Worm (Caenorhabditis elegans) whole organism, late embryonic: ENCODE results near the gene hot-8.

Experiments used
- F13H6.1 ChIP-seq: sonication (generic microtip); optimal IDR thresholded peaks from 2 replicates; lab custom pipeline; 2016; ENCODE audit warnings: missing genetic modification characterization, missing compliant biosample characterization
- K02D7.2 ChIP-seq: sonication (generic microtip); optimal IDR thresholded peaks from 2 replicates; lab custom pipeline; 2017; ENCODE audit warnings: mild to moderate bottlenecking, missing genetic modification characterization, missing compliant biosample characterization
- Y22D7AL.16 ChIP-seq: sonication (generic microtip); optimal IDR thresholded peaks from 2 replicates; lab custom pipeline; 2016; ENCODE audit warnings: missing genetic modification characterization, missing compliant biosample characterization
- ahr-1 ChIP-seq: sonication (generic microtip); optimal IDR thresholded peaks from 2 replicates; lab custom pipeline; 2016; ENCODE audit warnings: missing genetic modification characterization, missing compliant biosample characterization
- ama-1 ChIP-seq: fragments of 150-350 bp; optimal IDR thresholded peaks from 2 replicates; lab custom pipeline; 2014
- ceh-18 ChIP-seq: sonication (generic microtip); optimal IDR thresholded peaks from 2 replicates; lab custom pipeline; 2016; ENCODE audit warnings: missing genetic modification characterization, missing compliant biosample characterization
- ceh-19 ChIP-seq: fragments of 200-800 bp; sonication (Bioruptor generic); optimal IDR thresholded peaks from 2 replicates; lab custom pipeline; 2018; ENCODE audit warnings: mild to moderate bottlenecking, missing genetic modification characterization, missing compliant biosample characterization
- ceh-22 ChIP-seq: sonication (generic microtip); optimal IDR thresholded peaks from 2 replicates; lab custom pipeline; 2017; ENCODE audit warnings: missing biosample characterization, missing genetic modification characterization
- ceh-24 ChIP-seq: sonication (generic microtip); optimal IDR thresholded peaks from 2 replicates; lab custom pipeline; 2016; ENCODE audit warnings: mild to moderate bottlenecking, missing genetic modification characterization, missing compliant biosample characterization
- ceh-30 ChIP-seq: fragments of 150-350 bp; optimal IDR thresholded peaks from 2 replicates; lab custom pipeline; 2014; ENCODE audit warnings: missing biosample characterization, missing genetic modification characterization
- ceh-34 ChIP-seq: sonication (generic microtip); optimal IDR thresholded peaks from 2 replicates; lab custom pipeline; 2016; ENCODE audit warnings: mild to moderate bottlenecking, missing genetic modification characterization, missing compliant biosample characterization
- ceh-45 ChIP-seq: fragments of 200-800 bp; sonication (Bioruptor generic); IDR thresholded peaks from 2 replicates; pipeline ENCODE4 v1.3.6; 2022; ENCODE audit warnings: missing genetic modification reagents, missing genetic modification characterization, missing compliant biosample characterization
- che-1 ChIP-seq: sonication (generic microtip); optimal IDR thresholded peaks from 2 replicates; lab custom pipeline; 2016; ENCODE audit warnings: mild to moderate bottlenecking, missing genetic modification characterization, missing compliant biosample characterization
- dmd-4 ChIP-seq: sonication (generic microtip); optimal IDR thresholded peaks from 2 replicates; lab custom pipeline; 2016; ENCODE audit warnings: borderline replicate concordance, missing genetic modification characterization, missing compliant biosample characterization
- elt-2 ChIP-seq: sonication (generic microtip); optimal IDR thresholded peaks from 2 replicates; lab custom pipeline; 2016; ENCODE audit warnings: missing genetic modification reagents, missing genetic modification characterization, missing compliant biosample characterization
- elt-4 ChIP-seq: sonication (generic microtip); optimal IDR thresholded peaks from 2 replicates; lab custom pipeline; 2016; ENCODE audit warnings: missing genetic modification characterization, missing compliant biosample characterization
- eyg-1 ChIP-seq: sonication (generic microtip); optimal IDR thresholded peaks from 2 replicates; lab custom pipeline; 2016; ENCODE audit warnings: missing genotype, missing genetic modification characterization, missing compliant biosample characterization
- fax-1 ChIP-seq: sonication (generic microtip); optimal IDR thresholded peaks from 2 replicates; lab custom pipeline; 2016; ENCODE audit warnings: missing genotype, missing genetic modification characterization, missing compliant biosample characterization
- fkh-6 ChIP-seq: sonication (generic microtip); optimal IDR thresholded peaks from 2 replicates; lab custom pipeline; 2016; ENCODE audit warnings: missing genetic modification characterization, missing compliant biosample characterization
- gmeb-2 ChIP-seq: sonication (generic microtip); optimal IDR thresholded peaks from 2 replicates; lab custom pipeline; 2016; ENCODE audit warnings: missing genetic modification characterization, inconsistent platforms, missing compliant biosample characterization
- hlh-6 ChIP-seq: sonication (generic microtip); optimal IDR thresholded peaks from 2 replicates; lab custom pipeline; 2016; ENCODE audit warnings: missing genotype, missing genetic modification characterization, missing compliant biosample characterization
- hlh-8 ChIP-seq: sonication (generic microtip); optimal IDR thresholded peaks from 2 replicates; lab custom pipeline; 2016; ENCODE audit warnings: missing genotype, missing genetic modification characterization, missing compliant biosample characterization
- lim-6 ChIP-seq: sonication (generic microtip); optimal IDR thresholded peaks from 2 replicates; lab custom pipeline; 2016; ENCODE audit warnings: missing genetic modification characterization, missing compliant biosample characterization
- mec-3 ChIP-seq: sonication (generic microtip); optimal IDR thresholded peaks from 2 replicates; lab custom pipeline; 2016; ENCODE audit warnings: borderline replicate concordance, missing genetic modification characterization, missing compliant biosample characterization
- nfya-1 ChIP-seq: sonication (generic microtip); optimal IDR thresholded peaks from 2 replicates; lab custom pipeline; 2017; ENCODE audit warnings: missing genetic modification characterization, mild to moderate bottlenecking, missing compliant biosample characterization, antibody characterized with exemption, moderate library complexity
- nhr-232 ChIP-seq: sonication (generic microtip); optimal IDR thresholded peaks from 2 replicates; lab custom pipeline; 2016; ENCODE audit warnings: missing genetic modification characterization, missing compliant biosample characterization
- pag-3 ChIP-seq: sonication (generic microtip); optimal IDR thresholded peaks from 2 replicates; lab custom pipeline; 2016; ENCODE audit warnings: missing compliant biosample characterization, missing genetic modification characterization, borderline replicate concordance
- pat-9 ChIP-seq: fragments of 200-800 bp; sonication (Bioruptor generic); optimal IDR thresholded peaks from 2 replicates; lab custom pipeline; 2018; ENCODE audit warnings: mild to moderate bottlenecking, missing genetic modification characterization, moderate library complexity, missing compliant biosample characterization
- pqm-1 ChIP-seq: sonication (generic microtip); optimal IDR thresholded peaks from 2 replicates; lab custom pipeline; 2016; ENCODE audit warnings: missing genetic modification characterization, missing compliant biosample characterization
- rnt-1 ChIP-seq: sonication (generic microtip); optimal IDR thresholded peaks from 2 replicates; lab custom pipeline; 2016; ENCODE audit warnings: missing genetic modification characterization, missing compliant biosample characterization
- sdc-2 ChIP-seq: sonication (generic microtip); optimal IDR thresholded peaks from 2 replicates; lab custom pipeline; 2016; ENCODE audit warnings: missing genotype, missing genetic modification characterization, missing compliant biosample characterization
- sox-2 ChIP-seq: fragments of 200-800 bp; sonication (Bioruptor generic); IDR thresholded peaks from 2 replicates; pipeline ENCODE4 v1.3.6; 2022; ENCODE audit warnings: missing genetic modification reagents, missing genetic modification characterization, missing compliant biosample characterization
- sox-4 ChIP-seq: sonication (generic microtip); optimal IDR thresholded peaks from 2 replicates; lab custom pipeline; 2017; ENCODE audit warnings: mild to moderate bottlenecking, missing genetic modification characterization, inconsistent platforms, missing compliant biosample characterization
- tbx-2 ChIP-seq: sonication (generic microtip); optimal IDR thresholded peaks from 2 replicates; lab custom pipeline; 2016; ENCODE audit warnings: missing genetic modification characterization, missing compliant biosample characterization
- tbx-7 ChIP-seq: sonication (generic microtip); optimal IDR thresholded peaks from 2 replicates; lab custom pipeline; 2016; ENCODE audit warnings: missing genotype, missing genetic modification characterization, missing compliant biosample characterization
- ttx-3 ChIP-seq: sonication (generic microtip); optimal IDR thresholded peaks from 2 replicates; lab custom pipeline; 2016; ENCODE audit warnings: missing genetic modification reagents, missing genetic modification characterization, missing compliant biosample characterization
- unc-3 ChIP-seq, 2 experiments: fragments of 200-800 bp in 1 of 2; sonication (Bioruptor generic) in 1 of 2; sonication (generic microtip) in 1 of 2; conservative IDR thresholded peaks in 1 of 2; optimal IDR thresholded peaks in 1 of 2; 2 replicates each; pipeline versions ENCODE4 v1.3.6 to Lab custom; 2016 to 2022; ENCODE audit warnings: missing compliant biosample characterization in 2 of 2, missing genetic modification characterization in 2 of 2, missing genetic modification reagents in 1 of 2
- unc-42 ChIP-seq: sonication (generic microtip); optimal IDR thresholded peaks from 2 replicates; lab custom pipeline; 2016; ENCODE audit warnings: missing genotype, missing genetic modification characterization, missing compliant biosample characterization
- zip-5 ChIP-seq: sonication (generic microtip); optimal IDR thresholded peaks from 2 replicates; lab custom pipeline; 2016; ENCODE audit warnings: missing genetic modification characterization, missing compliant biosample characterization

Gene hot-8

ce11 chrX:1167234-1167633 lies 12.8 kb upstream of the hot-8 start:
- TF ChIP-seq pat-9 (tag; lab: Kevin White, UChicago) (no peak), lim-6 (no peak), dmd-4 (tag; lab: Kevin White, UChicago) (no peak), ceh-30 (tag; lab: Kevin White, UChicago) (no peak), ceh-45 (GFP tag; lab: Robert Waterston, UW) (no peak), ceh-18 (no peak), rnt-1 (tag; lab: Kevin White, UChicago) (no peak), fax-1 (no peak), sox-2 (GFP tag; lab: Robert Waterston, UW) (no peak), tbx-7 (tag; lab: Kevin White, UChicago) (no peak), sox-4 (no peak), ahr-1 (tag; lab: Kevin White, UChicago) (no peak)

ce11 chrX:1171617-1172016 lies 8.5 kb upstream of the hot-8 start:
- no peak for TF ChIP-seq ahr-1 (tag; lab: Kevin White, UChicago)
- TF ChIP-seq ceh-19 (GFP tag; lab: Kevin White, UChicago) = no peak
- TF ChIP-seq elt-2 (tag; lab: Kevin White, UChicago) = no peak
- no peak for TF ChIP-seq nhr-232
- no peak for TF ChIP-seq fkh-6 (tag; lab: Kevin White, UChicago)
- TF ChIP-seq elt-4 (tag; lab: Kevin White, UChicago) = no peak
- no peak for TF ChIP-seq ttx-3 (tag; lab: Kevin White, UChicago)
- TF ChIP-seq gmeb-2 (tag; lab: Kevin White, UChicago) = no peak
- no peak for TF ChIP-seq ceh-30 (tag; lab: Kevin White, UChicago)
- no peak for TF ChIP-seq lim-6
- no peak for TF ChIP-seq zip-5 (tag; lab: Kevin White, UChicago)
- TF ChIP-seq ceh-34 (tag; lab: Kevin White, UChicago) = no peak
- TF ChIP-seq pat-9 (tag; lab: Kevin White, UChicago) = no peak
- no peak for TF ChIP-seq K02D7.2 (tag; lab: Kevin White, UChicago)
- TF ChIP-seq sdc-2 (tag; lab: Kevin White, UChicago) = no peak
- TF ChIP-seq pqm-1 (tag; lab: Kevin White, UChicago) = no peak
- TF ChIP-seq tbx-2 (tag; lab: Kevin White, UChicago) = no peak
- no peak for TF ChIP-seq Y22D7AL.16 (tag; lab: Kevin White, UChicago)
- no peak for TF ChIP-seq unc-3 (GFP tag; conservative IDR thresholded peaks at IDR 0.05; lab: Robert Waterston, UW)
- TF ChIP-seq unc-3 (tag; optimal IDR thresholded peaks at IDR 0.05; lab: Kevin White, UChicago) = no peak
- TF ChIP-seq, all 69 proteins: peak for 0

DNA sequence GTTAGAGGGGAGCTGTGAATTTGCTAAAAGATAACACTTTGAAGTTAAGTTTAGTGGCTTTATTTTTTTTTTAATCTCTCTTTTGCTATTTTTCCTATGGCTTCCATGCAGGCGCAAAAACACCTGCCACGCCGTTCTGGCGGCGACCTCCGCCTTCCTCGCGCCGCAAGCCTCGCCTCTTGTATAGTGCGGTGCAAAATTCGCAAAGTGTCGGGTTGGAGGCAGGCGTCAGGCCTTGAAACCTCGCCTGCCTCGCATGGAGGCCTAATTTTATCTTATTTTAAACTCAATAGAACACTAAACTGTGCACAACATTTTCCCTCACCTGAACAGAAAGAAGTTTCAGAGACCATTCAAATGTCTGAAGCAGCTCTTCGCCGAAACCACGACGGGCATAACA lies 8.1 kb upstream of the hot-8 start:
- TF ChIP-seq F13H6.1 (tag; lab: Kevin White, UChicago) (no peak), hlh-8 (tag; lab: Kevin White, UChicago) (no peak), pat-9 (tag; lab: Kevin White, UChicago) (no peak), tbx-7 (tag; lab: Kevin White, UChicago) (no peak), ceh-24 (tag; lab: Kevin White, UChicago) (no peak), pag-3 (tag; lab: Kevin White, UChicago) (no peak), fkh-6 (tag; lab: Kevin White, UChicago) (no peak), elt-2 (tag; lab: Kevin White, UChicago) (no peak), ceh-22 (tag; lab: Kevin White, UChicago) (no peak), ama-1 (no peak), hlh-6 (tag; lab: Kevin White, UChicago) (no peak), ceh-30 (tag; lab: Kevin White, UChicago) (no peak), che-1 (no peak), eyg-1 (tag; lab: Kevin White, UChicago) (no peak), mec-3 (tag; lab: Kevin White, UChicago) (no peak), unc-42 (tag; lab: Kevin White, UChicago) (no peak), nfya-1 (no peak)
